Fruit fly (Drosophila melanogaster) whole organism, embryonic: ENCODE results near the gene LPCAT.

ENCODE experiments used
- BEAF-32 ChIP-seq: fragments of 200-800 bp; sonication (Bioruptor generic); optimal IDR thresholded peaks from 3 replicates; lab custom pipeline; 2017; ENCODE audit warnings: missing biosample characterization, missing genetic modification characterization, mild to moderate bottlenecking, moderate library complexity, missing genetic modification reagents
- CG14014 ChIP-seq: fragments of 200-800 bp; sonication (Bioruptor generic); IDR thresholded peaks from 2 replicates; pipeline ENCODE4 v1.3.6; 2022; ENCODE audit warnings: missing biosample characterization, missing genetic modification characterization
- CG15011 ChIP-seq: fragments of 200-800 bp; sonication (Bioruptor generic); optimal IDR thresholded peaks from 3 replicates; lab custom pipeline; 2018; ENCODE audit warnings: missing biosample characterization, mild to moderate bottlenecking, missing genetic modification characterization
- CG16815 ChIP-seq: fragments of 200-800 bp; sonication (Bioruptor generic); optimal IDR thresholded peaks from 3 replicates; lab custom pipeline; 2017; ENCODE audit warnings: missing biosample characterization, mild to moderate bottlenecking, missing genetic modification characterization
- CG17328 ChIP-seq: fragments of 200-800 bp; sonication (Bioruptor generic); IDR thresholded peaks from 2 replicates; pipeline ENCODE4 v1.3.6; 2022; ENCODE audit warnings: missing biosample characterization, missing genetic modification characterization
- CG18599 ChIP-seq: fragments of 200-800 bp; sonication (Bioruptor generic); optimal IDR thresholded peaks from 3 replicates; lab custom pipeline; 2017; ENCODE audit warnings: missing biosample characterization, missing genetic modification characterization, mild to moderate bottlenecking, moderate library complexity, missing genetic modification reagents
- CG31365 ChIP-seq: fragments of 200-800 bp; sonication (Bioruptor generic); optimal IDR thresholded peaks from 2 replicates; lab custom pipeline; 2018; ENCODE audit warnings: missing biosample characterization, mild to moderate bottlenecking, missing genetic modification characterization
- CG4617 ChIP-seq: fragments of 200-800 bp; sonication (Bioruptor generic); optimal IDR thresholded peaks from 3 replicates; lab custom pipeline; 2016; ENCODE audit warnings: missing biosample characterization, missing genetic modification characterization, borderline replicate concordance
- CG5245 ChIP-seq: fragments of 200-800 bp; sonication (Bioruptor generic); optimal IDR thresholded peaks from 3 replicates; lab custom pipeline; 2016; ENCODE audit warnings: missing biosample characterization, missing genetic modification characterization
- CG6683 ChIP-seq: fragments of 200-800 bp; sonication (Bioruptor generic); optimal IDR thresholded peaks from 2 replicates; lab custom pipeline; 2017; ENCODE audit warnings: missing biosample characterization, mild to moderate bottlenecking, missing genetic modification characterization, missing genetic modification reagents
- CG8290 ChIP-seq, 3 experiments: fragments of 200-800 bp; sonication (Bioruptor generic); optimal IDR thresholded peaks; 2 replicates each; lab custom pipeline; 2016 to 2019; ENCODE audit warnings: missing biosample characterization in 3 of 3, missing genetic modification characterization in 3 of 3, mild to moderate bottlenecking in 2 of 3, moderate library complexity in 1 of 3
- CkIIα-i1 ChIP-seq: fragments of 200-800 bp; sonication (Bioruptor generic); IDR thresholded peaks from 2 replicates; pipeline ENCODE4 v1.3.6; 2022; ENCODE audit warnings: missing biosample characterization, missing genetic modification characterization
- Dll ChIP-seq: fragments of 200-800 bp; sonication (Bioruptor generic); IDR thresholded peaks from 4 replicates; pipeline ENCODE4 v1.3.6; 2022; ENCODE audit warnings: missing biosample characterization, missing genetic modification characterization; ENCODE audit not compliant: partially characterized antibody
- Elba2 ChIP-seq: fragments of 200-800 bp; sonication (Bioruptor generic); optimal IDR thresholded peaks from 3 replicates; lab custom pipeline; 2016; ENCODE audit warnings: missing biosample characterization, missing genetic modification characterization
- Ets97D ChIP-seq: fragments of 200-800 bp; sonication (Bioruptor generic); optimal IDR thresholded peaks from 3 replicates; lab custom pipeline; 2016; ENCODE audit warnings: missing biosample characterization, missing genetic modification characterization
- Kr ChIP-seq: fragments of 200-800 bp; sonication (Bioruptor generic); optimal IDR thresholded peaks from 2 replicates; lab custom pipeline; 2017; ENCODE audit warnings: missing biosample characterization, mild to moderate bottlenecking, missing genetic modification characterization
- Max ChIP-seq: fragments of 200-800 bp; sonication (Bioruptor generic); optimal IDR thresholded peaks from 2 replicates; lab custom pipeline; 2016; ENCODE audit warnings: missing biosample characterization, mild to moderate bottlenecking, missing genetic modification characterization
- Mes4 ChIP-seq: fragments of 200-800 bp; sonication (Bioruptor generic); optimal IDR thresholded peaks from 2 replicates; lab custom pipeline; 2016; ENCODE audit warnings: missing biosample characterization, missing genetic modification characterization
- NK7.1 ChIP-seq: fragments of 200-800 bp; sonication (Bioruptor generic); optimal IDR thresholded peaks from 3 replicates; lab custom pipeline; 2016; ENCODE audit warnings: missing biosample characterization, missing genetic modification characterization
- Sry-β ChIP-seq: fragments of 200-800 bp; sonication (Bioruptor generic); optimal IDR thresholded peaks from 2 replicates; lab custom pipeline; 2018; ENCODE audit warnings: missing biosample characterization, mild to moderate bottlenecking, missing genetic modification characterization, moderate library complexity
- chm ChIP-seq: fragments of 200-800 bp; sonication (Bioruptor generic); IDR thresholded peaks from 2 replicates; pipeline ENCODE4 v1.3.6; 2022; ENCODE audit warnings: missing biosample characterization, missing genetic modification characterization
- corto ChIP-seq: fragments of 200-800 bp; sonication (Bioruptor generic); optimal IDR thresholded peaks from 2 replicates; lab custom pipeline; 2016; ENCODE audit warnings: missing biosample characterization, mild to moderate bottlenecking, missing genetic modification characterization, moderate library complexity
- cwo ChIP-seq: fragments of 200-800 bp; sonication (Bioruptor generic); optimal IDR thresholded peaks from 3 replicates; lab custom pipeline; 2017; ENCODE audit warnings: missing biosample characterization, missing genetic modification characterization, mild to moderate bottlenecking, moderate library complexity, missing genetic modification reagents
- danr ChIP-seq: fragments of 200-800 bp; sonication (Bioruptor generic); IDR thresholded peaks from 2 replicates; pipeline ENCODE4 v1.3.6; 2022; ENCODE audit warnings: missing biosample characterization, missing genetic modification characterization
- dmrt11E ChIP-seq: fragments of 200-800 bp; sonication (Bioruptor generic); optimal IDR thresholded peaks from 3 replicates; lab custom pipeline; 2018; ENCODE audit warnings: missing biosample characterization, mild to moderate bottlenecking, missing genetic modification characterization, moderate library complexity
- fd102C ChIP-seq: fragments of 200-800 bp; sonication (Bioruptor generic); optimal IDR thresholded peaks from 2 replicates; lab custom pipeline; 2018; ENCODE audit warnings: missing biosample characterization, mild to moderate bottlenecking, missing genetic modification characterization, moderate library complexity
- ftz-f1 ChIP-seq: fragments of 200-800 bp; sonication (Bioruptor generic); optimal IDR thresholded peaks from 2 replicates; lab custom pipeline; 2016; ENCODE audit warnings: missing biosample characterization, missing genetic modification characterization
- gem ChIP-seq: fragments of 200-800 bp; sonication (Bioruptor generic); optimal IDR thresholded peaks from 2 replicates; lab custom pipeline; 2019; ENCODE audit warnings: missing biosample characterization, mild to moderate bottlenecking, missing genetic modification characterization, moderate library complexity
- gsb ChIP-seq: fragments of 200-800 bp; sonication (Bioruptor generic); IDR thresholded peaks from 2 replicates; pipeline ENCODE4 v1.3.6; 2022; ENCODE audit warnings: missing biosample characterization, missing genetic modification characterization
- gsb-n ChIP-seq: fragments of 200-800 bp; sonication (Bioruptor generic); optimal IDR thresholded peaks from 3 replicates; lab custom pipeline; 2018; ENCODE audit warnings: missing biosample characterization, mild to moderate bottlenecking, missing genetic modification characterization
- lab ChIP-seq: fragments of 200-800 bp; sonication (Bioruptor generic); optimal IDR thresholded peaks from 3 replicates; lab custom pipeline; 2017; ENCODE audit warnings: missing biosample characterization, missing genetic modification characterization, mild to moderate bottlenecking, moderate library complexity, missing genetic modification reagents
- mirr ChIP-seq: fragments of 200-800 bp; sonication (Bioruptor generic); optimal IDR thresholded peaks from 3 replicates; lab custom pipeline; 2018; ENCODE audit warnings: missing biosample characterization, mild to moderate bottlenecking, missing genetic modification characterization
- mld ChIP-seq: fragments of 200-800 bp; sonication (Bioruptor generic); IDR thresholded peaks from 3 replicates; pipeline ENCODE4 v1.3.6; 2022; ENCODE audit warnings: missing biosample characterization, missing genetic modification characterization; ENCODE audit not compliant: partially characterized antibody
- onecut ChIP-seq: fragments of 200-800 bp; sonication (Bioruptor generic); IDR thresholded peaks from 2 replicates; pipeline ENCODE4 v1.3.6; 2022; ENCODE audit warnings: missing biosample characterization, missing genetic modification characterization
- pan ChIP-seq, 4 experiments: fragments of >200 bp in 3 of 4; fragments of 200-800 bp in 1 of 4; sonication (Bioruptor generic) in 1 of 4; optimal IDR thresholded peaks in 3 of 4; IDR thresholded peaks in 1 of 4; 2 replicates each; pipeline versions ENCODE4 v1.3.6 to Lab custom; 2017 to 2022; ENCODE audit warnings: missing biosample characterization in 2 of 4, missing genetic modification characterization in 2 of 4, mixed read lengths in 1 of 4
- pros ChIP-seq: fragments of 200-800 bp; sonication (Bioruptor generic); optimal IDR thresholded peaks from 3 replicates; lab custom pipeline; 2019; ENCODE audit warnings: missing biosample characterization, mild to moderate bottlenecking, missing genetic modification characterization, moderate library complexity
- sens-2 ChIP-seq: fragments of 200-800 bp; sonication (Bioruptor generic); IDR thresholded peaks from 2 replicates; pipeline ENCODE4 v1.3.6; 2022; ENCODE audit warnings: missing biosample characterization, missing genetic modification characterization
- sim ChIP-seq: fragments of 200-800 bp; sonication (Bioruptor generic); IDR thresholded peaks from 2 replicates; pipeline ENCODE4 v1.3.6; 2022; ENCODE audit warnings: missing biosample characterization, missing genetic modification characterization
- sisA ChIP-seq: fragments of 200-800 bp; sonication (Bioruptor generic); IDR thresholded peaks from 2 replicates; pipeline ENCODE4 v1.3.6; 2022; ENCODE audit warnings: missing biosample characterization, missing genetic modification characterization
- slou ChIP-seq: fragments of 200-800 bp; sonication (Bioruptor generic); optimal IDR thresholded peaks from 3 replicates; lab custom pipeline; 2016; ENCODE audit warnings: missing biosample characterization, missing genetic modification characterization
- sna ChIP-seq: fragments of 200-800 bp; sonication (Bioruptor generic); IDR thresholded peaks from 2 replicates; pipeline ENCODE4 v1.3.6; 2022; ENCODE audit warnings: missing biosample characterization, missing genetic modification characterization; ENCODE audit not compliant: partially characterized antibody
- ssp ChIP-seq: fragments of 200-800 bp; sonication (Bioruptor generic); IDR thresholded peaks from 2 replicates; pipeline ENCODE4 v1.3.6; 2022; ENCODE audit warnings: missing biosample characterization, missing genetic modification characterization
- tna ChIP-seq: fragments of 200-800 bp; sonication (Bioruptor generic); IDR thresholded peaks from 2 replicates; pipeline ENCODE4 v1.3.6; 2022; ENCODE audit warnings: missing biosample characterization, missing genetic modification characterization; ENCODE audit not compliant: partially characterized antibody
- toy ChIP-seq: fragments of 200-800 bp; sonication (Bioruptor generic); IDR thresholded peaks from 2 replicates; pipeline ENCODE4 v1.3.6; 2022; ENCODE audit warnings: missing biosample characterization, missing genetic modification characterization
- trem ChIP-seq: fragments of 200-800 bp; optimal IDR thresholded peaks from 3 replicates; lab custom pipeline; 2019; ENCODE audit warnings: missing biosample characterization, mild to moderate bottlenecking, missing genetic modification characterization, moderate library complexity
- unc-4 ChIP-seq: fragments of 200-800 bp; sonication (Bioruptor generic); IDR thresholded peaks from 2 replicates; pipeline ENCODE4 v1.3.6; 2022; ENCODE audit warnings: missing biosample characterization, missing genetic modification characterization; ENCODE audit not compliant: partially characterized antibody
- yki ChIP-seq: fragments of >200 bp; optimal IDR thresholded peaks from 3 replicates; lab custom pipeline; 2018
- zfh1 ChIP-seq: fragments of 200-800 bp; sonication (Bioruptor generic); IDR thresholded peaks from 3 replicates; pipeline ENCODE4 v1.3.6; 2022; ENCODE audit warnings: missing biosample characterization, missing genetic modification characterization

Gene LPCAT

dm6 chrX:9579918-9580521 lies at the start of gene LPCAT (continued):
- peak; percentile 47 for TF ChIP-seq CG8290 (GFP tag; optimal IDR thresholded peaks at IDR 0.05; lab: Kevin White, UChicago)
- peak in 1 of 2 experiments; percentile 66 for TF ChIP-seq CG8290 (tag; optimal IDR thresholded peaks at IDR 0.05; lab: Kevin White, UChicago)
- peak; percentile 23 for TF ChIP-seq CG16815
- TF ChIP-seq chm (GFP tag; lab: Robert Waterston, UW), result peak; percentile 65
- TF ChIP-seq CG5245, result peak; percentile 68
- peak; percentile 89 for TF ChIP-seq Dll (GFP tag; lab: Robert Waterston, UW)
- TF ChIP-seq Max (GFP tag; lab: Kevin White, UChicago), result peak; percentile 87
- 0 out of 2 replicates have a peak, but pooled peaks have one; percentile 41 for TF ChIP-seq tna (GFP tag; lab: Robert Waterston, UW)
- no peak for TF ChIP-seq Kr (GFP tag; lab: Kevin White, UChicago)
- TF ChIP-seq pan (optimal IDR thresholded peaks at IDR 0.05; lab: Kevin White, UChicago), result no peak
- peak in 1 of 2 experiments; percentile 69 for TF ChIP-seq pan (GFP tag; optimal IDR thresholded peaks at IDR 0.05 in 1 of 2, IDR thresholded peaks at IDR 0.05 in 1 of 2)
- TF ChIP-seq unc-4 (GFP tag; lab: Robert Waterston, UW), result peak; percentile 83
- TF ChIP-seq CG6683 (GFP tag; lab: Kevin White, UChicago), result peak; percentile 28
- peak; percentile 98 for TF ChIP-seq cwo
- TF ChIP-seq Sry-β (GFP tag; lab: Kevin White, UChicago), result no peak
- TF ChIP-seq CG14014 (GFP tag; lab: Robert Waterston, UW), result peak; percentile 84
- peak; percentile 85 for TF ChIP-seq BEAF-32
- no peak for TF ChIP-seq gsb-n (tag; lab: Kevin White, UChicago)
- TF ChIP-seq yki (lab: Kevin White, UChicago), result no peak
- TF ChIP-seq toy (GFP tag; lab: Robert Waterston, UW), result 0 out of 2 replicates have a peak, but pooled peaks have one; percentile 41
- no peak for TF ChIP-seq sens-2 (GFP tag; lab: Robert Waterston, UW)
- TF ChIP-seq mirr, result no peak
- no peak for TF ChIP-seq Mes4
- peak; percentile 65 for TF ChIP-seq pros (GFP tag; lab: Kevin White, UChicago)
- TF ChIP-seq onecut (GFP tag; lab: Robert Waterston, UW), result peak; percentile 41
- TF ChIP-seq CG17328 (GFP tag; lab: Robert Waterston, UW), result peak; percentile 65
- TF ChIP-seq zfh1, result peak; percentile 85; the same call in 2 of the 3 replicates
- peak; percentile 91 for TF ChIP-seq Ets97D (GFP tag; lab: Kevin White, UChicago)
- peak; percentile 67; the same call in 1 of the 2 replicates for TF ChIP-seq gsb (GFP tag; lab: Robert Waterston, UW)
- peak; percentile 80 for TF ChIP-seq slou (GFP tag; lab: Kevin White, UChicago)
- TF ChIP-seq ftz-f1, result no peak
- peak; percentile 19 for TF ChIP-seq CG4617 (GFP tag; lab: Kevin White, UChicago)
- no peak for TF ChIP-seq NK7.1 (GFP tag; lab: Kevin White, UChicago)
- TF ChIP-seq CG18599 (GFP tag; lab: Kevin White, UChicago), result peak; percentile 79
- TF ChIP-seq danr (GFP tag; lab: Robert Waterston, UW), result peak; percentile 66
- TF ChIP-seq trem (tag; lab: Kevin White, UChicago), result peak; percentile 40
- TF ChIP-seq gem (tag; lab: Kevin White, UChicago), result peak; percentile 63
- TF ChIP-seq ssp (GFP tag; lab: Robert Waterston, UW), result peak; percentile 70
- TF ChIP-seq sisA (GFP tag; lab: Robert Waterston, UW), result peak; percentile 87
- TF ChIP-seq mld (GFP tag; lab: Robert Waterston, UW), result no peak
- peak; percentile 82 for TF ChIP-seq lab (GFP tag; lab: Kevin White, UChicago)
- TF ChIP-seq sim, result no peak
- no peak for TF ChIP-seq corto (GFP tag; lab: Kevin White, UChicago)
- TF ChIP-seq CkIIα-i1, result no peak
- TF ChIP-seq CG15011, result no peak
- peak; percentile 29 for TF ChIP-seq CG31365 (tag; lab: Kevin White, UChicago)
- peak; percentile 20 for TF ChIP-seq fd102C
- peak; percentile 63; the same call in 1 of the 2 replicates for TF ChIP-seq sna (GFP tag; lab: Robert Waterston, UW)
- TF ChIP-seq Elba2 (GFP tag; lab: Kevin White, UChicago), result peak; percentile 2
- TF ChIP-seq dmrt11E, result peak; percentile 44
